Worm (Caenorhabditis elegans) whole organism, L2 larva: Measurements from ENCODE around the gene gfi-1.
A peak's percentile ranks its signal among the peaks of the same experiment; 100 is the strongest.

Experiments
- R02D3.7 ChIP-seq: fragments of 150-350 bp; optimal IDR thresholded peaks from 2 replicates; lab custom pipeline; 2014; ENCODE audit warnings: missing biosample characterization, missing genetic modification characterization
- ZK546.5 ChIP-seq: sonication (generic microtip); optimal IDR thresholded peaks from 2 replicates; lab custom pipeline; 2017; ENCODE audit warnings: missing biosample characterization, missing genetic modification characterization
- ceh-16 ChIP-seq: fragments of 150-350 bp; optimal IDR thresholded peaks from 2 replicates; lab custom pipeline; 2014; ENCODE audit warnings: missing biosample characterization, missing genetic modification characterization
- elt-3 ChIP-seq: sonication (generic microtip); optimal IDR thresholded peaks from 2 replicates; lab custom pipeline; 2017; ENCODE audit warnings: missing biosample characterization, missing genetic modification characterization
- fos-1 ChIP-seq: fragments of 150-350 bp; optimal IDR thresholded peaks from 2 replicates; lab custom pipeline; 2014; ENCODE audit warnings: missing biosample characterization, missing genetic modification characterization
- lsy-2 ChIP-seq, 2 experiments: fragments of 150-350 bp in 1 of 2; sonication (generic microtip) in 1 of 2; optimal IDR thresholded peaks; 2 replicates each; lab custom pipeline; 2014 to 2017; ENCODE audit warnings: missing biosample characterization in 2 of 2, missing genetic modification characterization in 2 of 2
- mab-5 ChIP-seq: fragments of 150-350 bp; optimal IDR thresholded peaks from 2 replicates; lab custom pipeline; 2014; ENCODE audit warnings: missing biosample characterization, missing genetic modification characterization
- nhr-23 ChIP-seq: fragments of 150-350 bp; optimal IDR thresholded peaks from 2 replicates; lab custom pipeline; 2014; ENCODE audit warnings: missing biosample characterization, missing genetic modification reagents, missing genetic modification characterization
- skn-1 ChIP-seq: sonication (generic microtip); optimal IDR thresholded peaks from 2 replicates; lab custom pipeline; 2017; ENCODE audit warnings: missing biosample characterization, missing genetic modification characterization

- TF ChIP-seq fos-1 (peak; percentile 50), ZK546.5 (tag; lab: Kevin White, UChicago) (no peak), elt-3 (tag; lab: Kevin White, UChicago) (no peak), lsy-2 (tag; optimal IDR thresholded peaks at IDR 0.05; lab: Kevin White, UChicago) (no peak), skn-1 (tag; lab: Kevin White, UChicago) (no peak), nhr-23 (tag; lab: Kevin White, UChicago) (no peak), R02D3.7 (tag; lab: Kevin White, UChicago) (no peak), mab-5 (no peak), ceh-16 (no peak)
Observed at ce11 chrV:6411161-6411560, 11.4 kb upstream of the gfi-1 start.
